Worm (Caenorhabditis elegans): Measurements from ENCODE around the gene C07B5.2.

C07B5.2 gene

ce11 chrX:9539294-9540030 lies 22.5 kb upstream of the C07B5.2 start, which contains the start of gene nuc-1 (continued):
- TF ChIP-seq dmd-6 (GFP tag; IDR thresholded peaks at IDR 0.05) (peak; percentile 60), nhr-25 (tag; optimal IDR thresholded peaks at IDR 0.05; ENCODE audit: borderline replicate concordance, insufficient read depth) (no peak), ztf-7 (tag; optimal IDR thresholded peaks at IDR 0.05) (no peak), nhr-76 (tag; optimal IDR thresholded peaks at IDR 0.05) (no peak), hmg-1.1 (GFP tag; IDR thresholded peaks at IDR 0.05) (no peak), daf-12 (tag; optimal IDR thresholded peaks at IDR 0.05) (no peak), snpc-1.2 (GFP tag; IDR thresholded peaks at IDR 0.05) (no peak), fkh-10 (GFP tag; optimal IDR thresholded peaks at IDR 0.05) (no peak), mes-2 (tag; optimal IDR thresholded peaks at IDR 0.05; ENCODE audit: poor library complexity, severe bottlenecking) (no peak), lin-29 (GFP tag; IDR thresholded peaks at IDR 0.05) (no peak), ceh-82 (tag; optimal IDR thresholded peaks at IDR 0.05) (no peak), nhr-10 (tag; optimal IDR thresholded peaks at IDR 0.05) (no peak), nhr-237 (tag; optimal IDR thresholded peaks at IDR 0.05) (no peak), dmd-9 (GFP tag; IDR thresholded peaks at IDR 0.05) (no peak), nhr-11 (tag; optimal IDR thresholded peaks at IDR 0.05) (no peak), lin-15B (tag; optimal IDR thresholded peaks at IDR 0.05) (no peak), jun-1 (tag; optimal IDR thresholded peaks at IDR 0.05) (no peak), lin-39 (tag; optimal IDR thresholded peaks at IDR 0.05) (no peak), dve-1 (tag; optimal IDR thresholded peaks at IDR 0.05; ENCODE audit: insufficient read depth) (peak; percentile 18), daf-16 (GFP tag; optimal IDR thresholded peaks at IDR 0.05) (no peak), daf-16 (tag; optimal IDR thresholded peaks at IDR 0.05) (peak; percentile 60), unc-39 (tag; optimal IDR thresholded peaks at IDR 0.05) (no peak), gei-8 (GFP tag; optimal IDR thresholded peaks at IDR 0.05) (no peak), vab-7 (GFP tag; IDR thresholded peaks at IDR 0.05) (no peak)

- TF ChIP-seq dve-1 (tag; optimal IDR thresholded peaks at IDR 0.05; ENCODE audit: insufficient read depth), result peak; percentile 53
- TF ChIP-seq mxl-3 (GFP tag; optimal IDR thresholded peaks at IDR 0.05), result peak; percentile 36
- TF ChIP-seq mep-1 (tag; optimal IDR thresholded peaks at IDR 0.05), result peak; percentile 19
- TF ChIP-seq ces-1 (GFP tag; optimal IDR thresholded peaks at IDR 0.05), result no peak
- peak in 1 of 2 experiments; percentile 75 for TF ChIP-seq mdl-1 (tag; optimal IDR thresholded peaks at IDR 0.05)
- peak in 1 of 2 experiments; percentile 23 for TF ChIP-seq hif-1 (tag; optimal IDR thresholded peaks at IDR 0.05)
- TF ChIP-seq nhr-28 (tag; optimal IDR thresholded peaks at IDR 0.05), result peak; percentile 34
- TF ChIP-seq nhr-237 (tag; optimal IDR thresholded peaks at IDR 0.05), result no peak
- no peak for TF ChIP-seq Y48G9A.11 (GFP tag; IDR thresholded peaks at IDR 0.05)
- peak; percentile 92 for TF ChIP-seq aha-1 (tag)
- peak; percentile 13 for TF ChIP-seq nhr-6 (tag; optimal IDR thresholded peaks at IDR 0.05)
- peak; percentile 63 for TF ChIP-seq nhr-48 (tag; optimal IDR thresholded peaks at IDR 0.05)
- TF ChIP-seq hlh-30 (tag; optimal IDR thresholded peaks at IDR 0.05; ENCODE audit: insufficient read depth), result peak; percentile 68
- no peak for TF ChIP-seq lsy-2 (tag; optimal IDR thresholded peaks at IDR 0.05)
- peak; percentile 58 for TF ChIP-seq hlh-11 (tag; optimal IDR thresholded peaks at IDR 0.05)
These were observed 20.6 kb upstream of the C07B5.2 start for ce11 chrX:9537538-9538172.

- TF ChIP-seq aha-1 (tag) (peak; percentile 78), dpl-1 (GFP tag; optimal IDR thresholded peaks at IDR 0.05) (no peak)
These were observed 19.7 kb upstream of the C07B5.2 start, which contains the start of gene C07B5.8 for ce11 chrX:9536665-9537064. Gene C07B5.8, minus strand, starts transcription at chrX:9536765.
